Worm (Caenorhabditis elegans) whole organism, L4 larva: ENCODE data around the gene daf-12.

Experiments used
- D1046.2 ChIP-seq: fragments of 200-800 bp; sonication (Bioruptor generic); IDR thresholded peaks from 2 replicates; pipeline ENCODE4 v1.3.6; 2022; ENCODE audit warnings: missing genetic modification characterization, missing compliant biosample characterization
- F10B5.3 ChIP-seq: sonication (generic microtip); optimal IDR thresholded peaks from 2 replicates; lab custom pipeline; 2016; ENCODE audit warnings: mild to moderate bottlenecking, missing genetic modification characterization, missing compliant biosample characterization
- F26F4.8 ChIP-seq: fragments of 200-800 bp; sonication (Bioruptor generic); conservative IDR thresholded peaks from 2 replicates; pipeline ENCODE4 v1.3.6; 2022; ENCODE audit warnings: missing genetic modification characterization, missing compliant biosample characterization
- F37D6.2 ChIP-seq: sonication (generic microtip); optimal IDR thresholded peaks from 2 replicates; lab custom pipeline; 2016; ENCODE audit warnings: mild to moderate bottlenecking, missing genetic modification characterization, missing compliant biosample characterization
- F44E2.7 ChIP-seq: fragments of 200-800 bp; sonication (Bioruptor generic); IDR thresholded peaks from 2 replicates; pipeline ENCODE4 v2.1.2; 2022; ENCODE audit warnings: missing genetic modification characterization, missing compliant biosample characterization
- R02D3.7 ChIP-seq: fragments of 150-350 bp; sonication (generic microtip); optimal IDR thresholded peaks from 3 replicates; lab custom pipeline; 2014; ENCODE audit warnings: missing biosample characterization, missing genetic modification characterization
- Y105C5A.15 ChIP-seq: fragments of 200-800 bp; sonication (Bioruptor generic); IDR thresholded peaks from 2 replicates; pipeline ENCODE4 v1.3.6; 2022; ENCODE audit warnings: missing genetic modification characterization, missing compliant biosample characterization
- Y48G9A.11 ChIP-seq: fragments of 200-800 bp; sonication (Bioruptor generic); IDR thresholded peaks from 2 replicates; pipeline ENCODE4 v1.3.6; 2022; ENCODE audit warnings: missing genetic modification reagents, missing genetic modification characterization, missing compliant biosample characterization
- Y5F2A.4 ChIP-seq: fragments of 200-800 bp; sonication (Bioruptor generic); optimal IDR thresholded peaks from 2 replicates; lab custom pipeline; 2018; ENCODE audit warnings: mild to moderate bottlenecking, missing genetic modification characterization, missing compliant biosample characterization
- ZK337.2 ChIP-seq: fragments of 200-800 bp; sonication (Bioruptor generic); IDR thresholded peaks from 2 replicates; pipeline ENCODE4 v1.3.6; 2022; ENCODE audit warnings: missing genetic modification reagents, missing genetic modification characterization, missing compliant biosample characterization
- ZK546.5 ChIP-seq, 2 experiments: sonication (generic microtip); optimal IDR thresholded peaks; 2 replicates each; lab custom pipeline; 2017; ENCODE audit warnings: missing biosample characterization in 2 of 2, missing genetic modification characterization in 2 of 2
- aly-2 ChIP-seq: sonication (generic microtip); optimal IDR thresholded peaks from 2 replicates; lab custom pipeline; 2018; ENCODE audit warnings: missing biosample characterization, missing genetic modification characterization
- ama-1 ChIP-seq: fragments of 150-350 bp; optimal IDR thresholded peaks from 2 replicates; lab custom pipeline; 2014; ENCODE audit warnings: inconsistent platforms, mixed read lengths
- ceh-32 ChIP-seq: sonication (generic microtip); optimal IDR thresholded peaks from 2 replicates; lab custom pipeline; 2016; ENCODE audit warnings: mild to moderate bottlenecking, missing genetic modification characterization, missing compliant biosample characterization; ENCODE audit not compliant: poor library complexity
- daf-12 ChIP-seq: fragments of 150-350 bp; optimal IDR thresholded peaks from 2 replicates; lab custom pipeline; 2014; ENCODE audit warnings: missing biosample characterization, missing genetic modification reagents, missing genetic modification characterization
- daf-16 ChIP-seq, 3 experiments: sonication (generic microtip); optimal IDR thresholded peaks; 2 replicates each; lab custom pipeline; 2016 to 2017; ENCODE audit warnings: missing genetic modification characterization in 3 of 3, missing genetic modification reagents in 3 of 3, mild to moderate bottlenecking in 2 of 3, missing compliant biosample characterization in 2 of 3, missing biosample characterization in 1 of 3, moderate library complexity in 1 of 3
- dmd-6 ChIP-seq: fragments of 200-800 bp; sonication (Bioruptor generic); IDR thresholded peaks from 2 replicates; pipeline ENCODE4 v1.3.6; 2022; ENCODE audit warnings: missing genetic modification reagents, missing genetic modification characterization, missing compliant biosample characterization
- dmd-9 ChIP-seq: fragments of 200-800 bp; sonication (Bioruptor generic); IDR thresholded peaks from 2 replicates; pipeline ENCODE4 v1.3.6; 2022; ENCODE audit warnings: missing genetic modification reagents, missing genetic modification characterization, missing compliant biosample characterization
- dve-1 ChIP-seq: sonication (generic microtip); optimal IDR thresholded peaks from 2 replicates; lab custom pipeline; 2017; ENCODE audit warnings: antibody characterized with exemption, mild to moderate bottlenecking, missing genetic modification characterization, missing compliant biosample characterization; ENCODE audit not compliant: insufficient read depth
- fkh-10 ChIP-seq: fragments of 150-350 bp; optimal IDR thresholded peaks from 2 replicates; lab custom pipeline; 2014; ENCODE audit warnings: missing biosample characterization, missing genetic modification reagents, missing genetic modification characterization
- gei-8 ChIP-seq: fragments of 200-800 bp; sonication (Bioruptor generic); optimal IDR thresholded peaks from 2 replicates; lab custom pipeline; 2018; ENCODE audit warnings: mild to moderate bottlenecking, missing genetic modification characterization, missing compliant biosample characterization
- hif-1 ChIP-seq, 2 experiments: sonication (generic microtip); optimal IDR thresholded peaks; 2 replicates each; lab custom pipeline; 2016 to 2017; ENCODE audit warnings: missing compliant biosample characterization in 2 of 2, missing genetic modification characterization in 2 of 2, missing genetic modification reagents in 2 of 2, missing genotype in 2 of 2, mild to moderate bottlenecking in 1 of 2
- hlh-11 ChIP-seq: fragments of 200-800 bp; sonication (Bioruptor generic); optimal IDR thresholded peaks from 2 replicates; lab custom pipeline; 2018; ENCODE audit warnings: mild to moderate bottlenecking, missing genetic modification characterization, missing compliant biosample characterization
- hlh-30 ChIP-seq: sonication (generic microtip); optimal IDR thresholded peaks from 2 replicates; lab custom pipeline; 2017; ENCODE audit warnings: antibody characterized with exemption, mild to moderate bottlenecking, missing genetic modification characterization, missing compliant biosample characterization; ENCODE audit not compliant: insufficient read depth
- lim-7 ChIP-seq: fragments of 200-800 bp; sonication (Bioruptor generic); IDR thresholded peaks from 2 replicates; pipeline ENCODE4 v1.3.6; 2022; ENCODE audit warnings: missing genetic modification characterization, missing compliant biosample characterization
- lin-13 ChIP-seq: fragments of 150-350 bp; optimal IDR thresholded peaks from 2 replicates; lab custom pipeline; 2014; ENCODE audit warnings: missing biosample characterization, missing genetic modification reagents, missing genetic modification characterization
- lsy-2 ChIP-seq, 2 experiments: fragments of 150-350 bp in 1 of 2; sonication (generic microtip) in 1 of 2; optimal IDR thresholded peaks; 2 replicates each; lab custom pipeline; 2014 to 2017; ENCODE audit warnings: missing biosample characterization in 2 of 2, missing genetic modification characterization in 2 of 2
- madf-5 ChIP-seq, 2 experiments: fragments of 200-800 bp; sonication (Bioruptor generic); IDR thresholded peaks; 2 replicates each; pipeline ENCODE4 v1.3.6; 2022; ENCODE audit warnings: missing compliant biosample characterization in 2 of 2, missing genetic modification characterization in 2 of 2
- mdl-1 ChIP-seq, 2 experiments: fragments of 150-350 bp in 1 of 2; sonication (generic microtip) in 1 of 2; optimal IDR thresholded peaks; 2 replicates each; lab custom pipeline; 2014 to 2017; ENCODE audit warnings: missing biosample characterization in 2 of 2, missing genetic modification characterization in 2 of 2
- mep-1 ChIP-seq: fragments of 150-350 bp; sonication (generic microtip); optimal IDR thresholded peaks from 3 replicates; lab custom pipeline; 2014; ENCODE audit warnings: missing biosample characterization, missing genetic modification characterization
- mxl-2 ChIP-seq: fragments of 200-800 bp; sonication (Bioruptor generic); conservative IDR thresholded peaks from 2 replicates; pipeline ENCODE4 v1.3.6; 2022; ENCODE audit warnings: missing genetic modification reagents, missing genetic modification characterization, missing compliant biosample characterization
- nhr-28 ChIP-seq: fragments of 150-350 bp; optimal IDR thresholded peaks from 2 replicates; lab custom pipeline; 2014; ENCODE audit warnings: missing biosample characterization, missing genetic modification characterization
- nhr-42 ChIP-seq: fragments of 200-800 bp; sonication (Bioruptor generic); IDR thresholded peaks from 2 replicates; pipeline ENCODE4 v1.3.6; 2022; ENCODE audit warnings: missing genetic modification characterization, missing compliant biosample characterization
- nhr-48 ChIP-seq: sonication (generic microtip); optimal IDR thresholded peaks from 2 replicates; lab custom pipeline; 2016; ENCODE audit warnings: mild to moderate bottlenecking, missing genetic modification characterization, missing compliant biosample characterization
- nhr-77 ChIP-seq: fragments of 150-350 bp; optimal IDR thresholded peaks from 2 replicates; lab custom pipeline; 2014; ENCODE audit warnings: missing biosample characterization, missing genetic modification characterization
- pha-4 ChIP-seq, 2 experiments: fragments of 150-350 bp in 1 of 2; fragments of 200-800 bp in 1 of 2; sonication (Bioruptor generic) in 1 of 2; IDR thresholded peaks in 1 of 2; optimal IDR thresholded peaks in 1 of 2; 2 replicates each; pipeline versions ENCODE4 v1.3.6 to Lab custom; 2014 to 2022; ENCODE audit warnings: missing genetic modification characterization in 2 of 2, missing genetic modification reagents in 2 of 2, missing biosample characterization in 1 of 2, missing compliant biosample characterization in 1 of 2
- php-3 ChIP-seq: fragments of 200-800 bp; sonication (Bioruptor generic); IDR thresholded peaks from 2 replicates; pipeline ENCODE4 v1.3.6; 2022; ENCODE audit warnings: missing genetic modification reagents, missing genetic modification characterization, missing compliant biosample characterization
- pqm-1 ChIP-seq: sonication (generic microtip); optimal IDR thresholded peaks from 2 replicates; lab custom pipeline; 2017; ENCODE audit warnings: missing biosample characterization, missing genetic modification characterization
- sdz-12 ChIP-seq: fragments of 200-800 bp; sonication (Bioruptor generic); optimal IDR thresholded peaks from 2 replicates; lab custom pipeline; 2018; ENCODE audit warnings: mild to moderate bottlenecking, missing genetic modification characterization, missing compliant biosample characterization
- snpc-1.2 ChIP-seq: fragments of 200-800 bp; sonication (Bioruptor generic); IDR thresholded peaks from 2 replicates; pipeline ENCODE4 v1.3.6; 2022; ENCODE audit warnings: missing genetic modification reagents, missing genetic modification characterization, missing compliant biosample characterization
- spr-1 ChIP-seq: sonication (generic microtip); optimal IDR thresholded peaks from 2 replicates; lab custom pipeline; 2016; ENCODE audit warnings: mild to moderate bottlenecking, missing genetic modification characterization, missing compliant biosample characterization
- unc-130 ChIP-seq: sonication (generic microtip); optimal IDR thresholded peaks from 2 replicates; lab custom pipeline; 2016; ENCODE audit warnings: missing genetic modification reagents, missing genetic modification characterization, missing compliant biosample characterization
- zfp-3 ChIP-seq: fragments of 200-800 bp; sonication (Bioruptor generic); conservative IDR thresholded peaks from 2 replicates; pipeline ENCODE4 v1.3.6; 2022; ENCODE audit warnings: missing genetic modification reagents, missing genetic modification characterization, missing compliant biosample characterization
- zip-11 ChIP-seq: fragments of 200-800 bp; sonication (Bioruptor generic); IDR thresholded peaks from 2 replicates; pipeline ENCODE4 v1.3.6; 2022; ENCODE audit warnings: missing genetic modification characterization, missing compliant biosample characterization
- zip-2 ChIP-seq: fragments of 150-350 bp; optimal IDR thresholded peaks from 2 replicates; lab custom pipeline; 2014; ENCODE audit warnings: missing biosample characterization, missing genetic modification characterization
- ztf-11 ChIP-seq: fragments of 150-350 bp; optimal IDR thresholded peaks from 2 replicates; lab custom pipeline; 2014; ENCODE audit warnings: missing biosample characterization, missing genetic modification characterization

The daf-12 gene

ce11 chrX:10687317-10687716, 51.6 kb downstream of the daf-12 start:
- peak; percentile 30 for TF ChIP-seq mep-1 (tag; lab: Kevin White, UChicago)
- TF ChIP-seq daf-16 (GFP tag; optimal IDR thresholded peaks at IDR 0.05; lab: Kevin White, UChicago): no peak
- peak; percentile 96 for TF ChIP-seq daf-16 (tag; optimal IDR thresholded peaks at IDR 0.05; lab: Kevin White, UChicago)
- TF ChIP-seq pqm-1 (tag; lab: Kevin White, UChicago): peak; percentile 70
- TF ChIP-seq dmd-6 (GFP tag; lab: Robert Waterston, UW): peak; percentile 63
- TF ChIP-seq hlh-11 (tag; lab: Kevin White, UChicago): peak; percentile 70
- peak; percentile 44 for TF ChIP-seq dve-1 (tag; lab: Kevin White, UChicago)
- TF ChIP-seq ceh-32 (tag; lab: Kevin White, UChicago): no peak
- TF ChIP-seq dmd-9 (GFP tag; lab: Robert Waterston, UW): no peak
- peak; percentile 73 for TF ChIP-seq nhr-28 (tag; lab: Kevin White, UChicago)
- no peak for TF ChIP-seq mxl-2 (GFP tag; lab: Robert Waterston, UW)
- no peak for TF ChIP-seq fkh-10 (GFP tag; lab: Kevin White, UChicago)
- TF ChIP-seq mdl-1 (tag; optimal IDR thresholded peaks at IDR 0.05; lab: Kevin White, UChicago): peak in 1 of 2 experiments; percentile 7
- TF ChIP-seq daf-12 (tag; lab: Kevin White, UChicago): no peak
- no peak for TF ChIP-seq D1046.2 (GFP tag; lab: Robert Waterston, UW)
- TF ChIP-seq nhr-77 (tag; lab: Kevin White, UChicago): peak; percentile 29
- TF ChIP-seq hlh-30 (tag; lab: Kevin White, UChicago): peak; percentile 35
- TF ChIP-seq zip-2 (tag; lab: Kevin White, UChicago): no peak
- TF ChIP-seq ztf-11 (tag; lab: Kevin White, UChicago): no peak
- no peak for TF ChIP-seq F10B5.3 (tag; lab: Kevin White, UChicago)
- no peak for TF ChIP-seq lin-13 (GFP tag; lab: Kevin White, UChicago)
- 0 out of 4 replicates have a peak, but pooled peaks of 1 of the 2 experiments have one; percentile 30 for TF ChIP-seq madf-5 (GFP tag; IDR thresholded peaks at IDR 0.05; lab: Robert Waterston, UW)
- TF ChIP-seq php-3 (GFP tag; lab: Robert Waterston, UW): 0 out of 2 replicates have a peak, but pooled peaks have one; percentile 7

DNA sequence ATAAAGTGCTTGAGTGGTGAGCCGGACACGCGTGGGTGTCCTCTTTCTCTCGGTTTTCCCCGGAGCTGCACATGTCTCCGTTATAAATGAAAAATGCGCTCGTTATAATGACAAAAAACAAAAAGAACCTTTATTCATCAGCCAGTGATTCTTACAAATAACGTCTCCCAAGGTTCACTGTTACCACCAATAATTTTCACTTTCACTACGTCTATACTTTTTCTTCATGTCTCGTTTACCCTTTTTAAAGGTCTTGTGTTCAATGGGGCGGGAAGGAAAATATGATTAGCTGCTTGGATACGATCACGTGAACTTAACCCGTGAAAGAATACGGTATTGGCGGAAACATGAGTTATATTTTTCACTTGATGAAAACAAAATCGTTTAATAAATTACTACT, 52.6 kb downstream of the daf-12 start:
- TF ChIP-seq Y48G9A.11 (GFP tag; lab: Robert Waterston, UW) (no peak), hlh-30 (tag; lab: Kevin White, UChicago) (peak; percentile 94), Y105C5A.15 (GFP tag; lab: Robert Waterston, UW) (no peak), ZK337.2 (GFP tag; lab: Robert Waterston, UW) (no peak), ama-1 (lab: Kevin White, UChicago) (peak; percentile 70), F44E2.7 (GFP tag; lab: Robert Waterston, UW) (no peak), lim-7 (GFP tag; lab: Robert Waterston, UW) (no peak), mxl-2 (GFP tag; lab: Robert Waterston, UW) (no peak), F37D6.2 (tag; lab: Kevin White, UChicago) (no peak), nhr-48 (tag; lab: Kevin White, UChicago) (peak; percentile 11), hif-1 (tag; optimal IDR thresholded peaks at IDR 0.05; lab: Kevin White, UChicago) (no peak), Y5F2A.4 (GFP tag; lab: Kevin White, UChicago) (no peak), gei-8 (GFP tag; lab: Kevin White, UChicago) (no peak), snpc-1.2 (no peak), F26F4.8 (GFP tag; lab: Robert Waterston, UW) (no peak), nhr-77 (tag; lab: Kevin White, UChicago) (peak; percentile 64), unc-130 (no peak), sdz-12 (GFP tag; lab: Kevin White, UChicago) (no peak), fkh-10 (GFP tag; lab: Kevin White, UChicago) (no peak), zip-11 (GFP tag; lab: Robert Waterston, UW) (no peak), dve-1 (tag; lab: Kevin White, UChicago) (peak; percentile 31), R02D3.7 (tag; lab: Kevin White, UChicago) (no peak), mdl-1 (tag; optimal IDR thresholded peaks at IDR 0.05; lab: Kevin White, UChicago) (peak in 1 of 2 experiments; percentile 56), ZK546.5 (tag; optimal IDR thresholded peaks at IDR 0.05; lab: Kevin White, UChicago) (no peak), zip-2 (tag; lab: Kevin White, UChicago) (no peak), daf-16 (GFP tag; optimal IDR thresholded peaks at IDR 0.05; lab: Kevin White, UChicago) (no peak), daf-16 (tag; optimal IDR thresholded peaks at IDR 0.05; lab: Kevin White, UChicago) (no peak), spr-1 (tag; lab: Kevin White, UChicago) (no peak), nhr-28 (tag; lab: Kevin White, UChicago) (peak; percentile 23), pha-4 (GFP tag; IDR thresholded peaks at IDR 0.05; lab: Robert Waterston, UW) (no peak), pha-4 (tag; optimal IDR thresholded peaks at IDR 0.05; lab: Kevin White, UChicago) (no peak), nhr-42 (GFP tag; lab: Robert Waterston, UW) (no peak), lsy-2 (tag; optimal IDR thresholded peaks at IDR 0.05; lab: Kevin White, UChicago) (peak in 1 of 2 experiments; percentile 71), aly-2 (tag; lab: Kevin White, UChicago) (no peak), zfp-3 (GFP tag; lab: Robert Waterston, UW) (no peak)
